Worm (Caenorhabditis elegans): Measurements from ENCODE around the gene tsp-8.

tsp-8 gene

DNA sequence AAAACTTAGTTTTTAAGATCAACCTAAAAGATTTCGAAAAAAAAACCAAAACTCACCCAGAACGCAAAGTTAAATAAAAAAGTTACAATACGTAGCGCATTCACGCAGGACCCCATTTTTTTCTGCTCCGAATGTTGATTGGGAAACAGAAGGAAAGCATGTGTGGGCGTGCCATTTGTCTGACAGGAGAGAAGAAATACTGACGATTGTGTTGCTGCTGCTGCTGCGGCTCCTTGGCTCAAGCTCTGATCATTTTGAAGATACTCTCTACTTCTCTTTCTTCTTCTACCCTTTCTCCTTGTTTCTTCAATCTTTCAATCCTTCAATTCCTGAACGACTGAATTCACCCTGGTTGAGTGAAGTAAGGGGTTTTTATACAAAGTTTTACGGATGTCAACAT is at the start of gene tsp-8:
TSS of gene tsp-8 (minus strand) at position 185 of the 400 bp plus-strand sequence.
- TF ChIP-seq ama-1 (optimal IDR thresholded peaks at IDR 0.05) (no peak), nhr-129 (tag; optimal IDR thresholded peaks at IDR 0.05) (peak; percentile 20)

DNA sequence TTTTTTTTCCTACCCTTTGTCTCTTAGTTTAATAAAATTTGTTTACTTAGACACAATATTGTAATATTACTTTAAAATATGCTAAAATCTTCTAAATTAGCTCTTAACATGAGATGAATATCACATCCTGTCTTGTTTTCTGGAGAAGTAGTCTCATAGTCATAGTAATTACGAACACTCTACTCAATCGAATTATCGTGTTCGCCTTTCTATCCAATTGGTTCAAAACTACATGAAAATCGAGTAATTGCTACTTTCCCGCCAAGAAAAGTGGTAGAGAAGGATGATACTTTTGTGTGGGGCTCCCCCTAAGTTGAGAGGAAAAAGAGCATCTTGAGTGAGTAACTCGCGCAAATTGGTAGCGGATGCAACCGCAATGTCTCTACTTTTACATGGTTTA is 48.8 kb upstream of the tsp-8 start:
- TF ChIP-seq mdl-1 (tag; optimal IDR thresholded peaks at IDR 0.05) (no peak), ztf-1 (GFP tag; conservative IDR thresholded peaks at IDR 0.05) (no peak), nhr-21 (tag; optimal IDR thresholded peaks at IDR 0.05) (no peak), snpc-4 (tag; optimal IDR thresholded peaks at IDR 0.05) (no peak), nhr-129 (tag; optimal IDR thresholded peaks at IDR 0.05) (no peak), ztf-11 (tag; optimal IDR thresholded peaks at IDR 0.05) (no peak), ceh-16 (tag; optimal IDR thresholded peaks at IDR 0.05) (no peak), nhr-25 (tag; optimal IDR thresholded peaks at IDR 0.05) (no peak), elt-1 (tag; optimal IDR thresholded peaks at IDR 0.05) (no peak), mab-5 (tag; optimal IDR thresholded peaks at IDR 0.05) (no peak), dmd-4 (tag; optimal IDR thresholded peaks at IDR 0.05) (no peak)

DNA sequence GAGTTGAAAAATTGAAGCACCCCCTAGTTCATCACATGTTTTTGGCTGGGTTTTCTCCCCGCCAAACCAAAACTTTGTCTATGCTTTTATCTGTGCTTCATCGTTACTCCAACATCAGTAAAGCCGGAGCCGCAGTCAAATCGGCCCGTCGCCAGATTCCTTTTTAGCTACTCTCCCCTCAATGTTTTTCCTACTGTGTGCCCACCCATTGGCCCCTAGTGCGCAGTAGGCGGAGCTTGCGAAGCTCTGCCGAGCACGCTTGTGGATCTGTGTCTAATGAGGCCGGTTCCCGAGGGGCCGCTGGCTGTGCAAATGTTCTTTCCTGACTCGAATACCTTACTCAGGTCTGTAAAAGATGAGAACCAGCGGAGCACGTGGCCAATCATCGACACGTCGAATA is 47.0 kb upstream of the tsp-8 start:
- TF ChIP-seq unc-55 (GFP tag; optimal IDR thresholded peaks at IDR 0.05) (no peak), C34F6.9 (tag; optimal IDR thresholded peaks at IDR 0.05) (no peak), lsy-2 (tag; optimal IDR thresholded peaks at IDR 0.05) (peak in 1 of 2 experiments; percentile 41), alr-1 (tag; optimal IDR thresholded peaks at IDR 0.05) (no peak), nhr-21 (tag; optimal IDR thresholded peaks at IDR 0.05) (no peak), skn-1 (tag; optimal IDR thresholded peaks at IDR 0.05) (no peak)

DNA sequence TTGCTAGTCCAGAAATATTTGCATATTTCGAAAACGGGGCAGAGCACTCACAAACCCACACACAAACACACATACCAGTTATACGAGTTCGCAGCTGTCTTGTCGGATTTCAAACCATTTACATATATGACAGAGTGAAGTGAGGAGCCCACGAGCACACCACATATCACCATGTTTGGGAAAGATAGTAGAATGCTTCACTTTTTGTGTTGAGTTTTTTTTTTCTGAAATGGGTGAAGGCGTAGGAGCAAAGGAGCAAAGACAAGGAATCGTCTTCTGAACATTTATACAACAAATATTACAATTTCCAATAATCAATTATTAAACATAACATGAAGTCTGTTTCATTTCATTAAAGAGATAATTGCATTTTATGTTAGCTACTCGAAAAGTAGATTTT is 45.9 kb upstream of the tsp-8 start:
- TF ChIP-seq sma-3 (GFP tag; optimal IDR thresholded peaks at IDR 0.05), result no peak
- TF ChIP-seq fos-1 (tag; optimal IDR thresholded peaks at IDR 0.05), result no peak
- no peak for TF ChIP-seq unc-55 (GFP tag; optimal IDR thresholded peaks at IDR 0.05)
- no peak for TF ChIP-seq nhr-77 (tag; optimal IDR thresholded peaks at IDR 0.05)
- no peak for TF ChIP-seq ceh-82 (tag; optimal IDR thresholded peaks at IDR 0.05)
- no peak for TF ChIP-seq lin-39 (tag; optimal IDR thresholded peaks at IDR 0.05)
- TF ChIP-seq C34F6.9 (tag; optimal IDR thresholded peaks at IDR 0.05), result no peak
- no peak for TF ChIP-seq alr-1 (tag; optimal IDR thresholded peaks at IDR 0.05)
- TF ChIP-seq nhr-23 (tag; optimal IDR thresholded peaks at IDR 0.05), result no peak
- no peak for TF ChIP-seq egl-27 (tag; optimal IDR thresholded peaks at IDR 0.05)
- no peak for TF ChIP-seq elt-3 (tag; optimal IDR thresholded peaks at IDR 0.05)
- no peak for TF ChIP-seq elt-1 (tag; optimal IDR thresholded peaks at IDR 0.05)
- TF ChIP-seq ZK546.5 (tag; optimal IDR thresholded peaks at IDR 0.05), result no peak
- TF ChIP-seq nhr-10 (tag; optimal IDR thresholded peaks at IDR 0.05), result no peak
- TF ChIP-seq ztf-1 (GFP tag; conservative IDR thresholded peaks at IDR 0.05), result no peak
- no peak for TF ChIP-seq R02D3.7 (tag; optimal IDR thresholded peaks at IDR 0.05)
- TF ChIP-seq ztf-4 (tag; optimal IDR thresholded peaks at IDR 0.05), result no peak

DNA sequence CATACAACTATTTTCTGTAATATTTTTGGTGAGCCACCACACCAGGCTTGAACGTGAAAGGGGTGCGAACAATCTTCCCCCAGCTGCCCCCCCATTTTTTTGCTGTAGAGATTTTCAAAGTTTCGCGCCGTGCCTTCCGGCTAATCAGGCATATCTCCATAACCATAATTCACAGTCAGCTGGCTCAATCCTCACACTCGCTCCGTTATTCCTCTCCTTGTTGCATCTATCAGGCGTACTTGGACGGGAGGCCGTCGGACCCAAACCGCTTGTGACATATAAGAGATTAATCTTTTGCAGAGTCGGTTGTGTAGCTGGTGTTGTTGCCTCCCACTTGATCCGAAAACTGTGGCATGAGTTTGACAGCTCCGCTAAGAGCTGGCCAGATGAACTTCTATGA is 43.9 kb upstream of the tsp-8 start, which contains the start of gene unc-3:
TSS of gene unc-3 (plus strand) at position 301 of the 400 bp plus-strand sequence.
- TF ChIP-seq elt-1 (tag; optimal IDR thresholded peaks at IDR 0.05), result no peak
- no peak for TF ChIP-seq peb-1 (tag; optimal IDR thresholded peaks at IDR 0.05)
- TF ChIP-seq ceh-16 (tag; optimal IDR thresholded peaks at IDR 0.05), result no peak
- TF ChIP-seq sma-3 (GFP tag; optimal IDR thresholded peaks at IDR 0.05), result no peak
- TF ChIP-seq unc-62 (GFP tag; optimal IDR thresholded peaks at IDR 0.05), result no peak
- TF ChIP-seq nhr-77 (tag; optimal IDR thresholded peaks at IDR 0.05), result no peak
- TF ChIP-seq mbf-1 (tag; optimal IDR thresholded peaks at IDR 0.05), result no peak
- no peak for TF ChIP-seq lin-39 (tag; optimal IDR thresholded peaks at IDR 0.05)
- no peak for TF ChIP-seq gmeb-1 (tag; optimal IDR thresholded peaks at IDR 0.05)
- no peak for TF ChIP-seq nhr-6 (tag; optimal IDR thresholded peaks at IDR 0.05)
- TF ChIP-seq nhr-21 (tag; optimal IDR thresholded peaks at IDR 0.05), result no peak
- TF ChIP-seq crh-2 (tag; optimal IDR thresholded peaks at IDR 0.05), result no peak
- no peak for TF ChIP-seq nhr-25 (tag; optimal IDR thresholded peaks at IDR 0.05)
- no peak for TF ChIP-seq mab-5 (tag; optimal IDR thresholded peaks at IDR 0.05)
- TF ChIP-seq ceh-82 (tag; optimal IDR thresholded peaks at IDR 0.05), result no peak
- TF ChIP-seq egl-27 (tag; optimal IDR thresholded peaks at IDR 0.05), result no peak
- TF ChIP-seq ztf-1 (GFP tag; conservative IDR thresholded peaks at IDR 0.05), result no peak
- no peak for TF ChIP-seq lsy-2 (tag; optimal IDR thresholded peaks at IDR 0.05)
- no peak for TF ChIP-seq blmp-1 (tag; optimal IDR thresholded peaks at IDR 0.05; ENCODE audit: insufficient read depth)

All from whole organism, L2 larva.